Fruit fly (Drosophila melanogaster): ENCODE results near the gene fng.

DNA sequence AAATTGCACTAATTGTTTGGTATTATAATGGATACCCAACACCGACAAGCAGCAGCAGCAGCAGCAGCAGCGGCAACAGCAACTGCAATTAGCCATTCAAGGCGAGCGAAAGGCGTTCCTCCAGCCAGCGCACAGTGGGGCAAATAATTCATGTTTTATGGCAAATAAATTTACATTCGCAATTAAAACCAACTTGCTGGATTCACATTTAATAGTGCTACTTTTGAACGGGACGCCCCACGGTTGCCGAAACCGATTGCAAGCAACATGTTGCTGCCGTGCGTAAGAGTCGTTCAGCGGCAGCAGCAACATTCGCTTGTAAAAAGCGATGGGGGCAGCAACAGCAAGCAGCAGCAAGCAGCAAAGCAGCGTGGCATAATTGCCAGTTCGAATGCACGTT is 15.6 kb downstream of the fng start:
- no peak for TF ChIP-seq Xbp1 (GFP tag; optimal IDR thresholded peaks at IDR 0.05)
- no peak for TF ChIP-seq usp (GFP tag; optimal IDR thresholded peaks at IDR 0.05)
- no peak for TF ChIP-seq ato (GFP tag; IDR thresholded peaks at IDR 0.05; ENCODE audit: partially characterized antibody)
- no peak for TF ChIP-seq unc-4 (GFP tag; IDR thresholded peaks at IDR 0.05; ENCODE audit: partially characterized antibody)
- TF ChIP-seq E2f1 (GFP tag; IDR thresholded peaks at IDR 0.05): no peak
- TF ChIP-seq gce (GFP tag; IDR thresholded peaks at IDR 0.05): no peak
- no peak for TF ChIP-seq klu (GFP tag; IDR thresholded peaks at IDR 0.05)
- TF ChIP-seq NfI (GFP tag; optimal IDR thresholded peaks at IDR 0.05): no peak
- TF ChIP-seq Spps (tag; optimal IDR thresholded peaks at IDR 0.05): no peak

Measured in whole organism, embryonic.